Fruit fly (Drosophila melanogaster) whole organism, embryonic: ENCODE measurements around the gene Ostgamma.

Source experiments
- B-H2 ChIP-seq: fragments of 200-800 bp; sonication (Bioruptor generic); optimal IDR thresholded peaks from 2 replicates; lab custom pipeline; 2018; ENCODE audit warnings: missing biosample characterization, mild to moderate bottlenecking, missing genetic modification characterization
- BEAF-32 ChIP-seq: fragments of 200-800 bp; sonication (Bioruptor generic); optimal IDR thresholded peaks from 3 replicates; lab custom pipeline; 2017; ENCODE audit warnings: missing biosample characterization, missing genetic modification characterization, mild to moderate bottlenecking, moderate library complexity, missing genetic modification reagents
- CG1024 ChIP-seq: fragments of 200-800 bp; sonication (Bioruptor generic); IDR thresholded peaks from 2 replicates; pipeline ENCODE4 v1.3.6; 2022; ENCODE audit warnings: missing biosample characterization, missing genetic modification characterization
- CG10431 ChIP-seq: fragments of 200-800 bp; sonication (Bioruptor generic); optimal IDR thresholded peaks from 3 replicates; lab custom pipeline; 2018; ENCODE audit warnings: missing biosample characterization, mild to moderate bottlenecking, missing genetic modification characterization
- CG11247 ChIP-seq: fragments of 200-800 bp; sonication (Bioruptor generic); IDR thresholded peaks from 2 replicates; pipeline ENCODE4 v1.3.6; 2022; ENCODE audit warnings: missing biosample characterization, missing genetic modification characterization
- CG13894 ChIP-seq: fragments of 200-800 bp; sonication (Bioruptor generic); optimal IDR thresholded peaks from 3 replicates; lab custom pipeline; 2018; ENCODE audit warnings: missing biosample characterization, mild to moderate bottlenecking, missing genetic modification characterization, moderate library complexity
- CG16863 ChIP-seq: fragments of 200-800 bp; sonication (Bioruptor generic); optimal IDR thresholded peaks from 3 replicates; lab custom pipeline; 2016; ENCODE audit warnings: missing biosample characterization, missing genetic modification characterization
- CG18619 ChIP-seq: fragments of 200-800 bp; sonication (Bioruptor generic); optimal IDR thresholded peaks from 3 replicates; lab custom pipeline; 2017; ENCODE audit warnings: missing biosample characterization, mild to moderate bottlenecking, missing genetic modification characterization
- CG2712 ChIP-seq: fragments of 200-800 bp; optimal IDR thresholded peaks from 3 replicates; lab custom pipeline; 2019; ENCODE audit warnings: missing biosample characterization, mild to moderate bottlenecking, missing genetic modification characterization, moderate library complexity
- CG34376 ChIP-seq: fragments of 200-800 bp; sonication (Bioruptor generic); optimal IDR thresholded peaks from 2 replicates; lab custom pipeline; 2018; ENCODE audit warnings: missing biosample characterization, mild to moderate bottlenecking, missing genetic modification characterization
- CG4424 ChIP-seq: fragments of 200-800 bp; sonication (Bioruptor generic); optimal IDR thresholded peaks from 3 replicates; lab custom pipeline; 2016; ENCODE audit warnings: missing biosample characterization, missing genetic modification characterization
- CG4617 ChIP-seq: fragments of 200-800 bp; sonication (Bioruptor generic); optimal IDR thresholded peaks from 3 replicates; lab custom pipeline; 2016; ENCODE audit warnings: missing biosample characterization, missing genetic modification characterization, borderline replicate concordance
- CG4730 ChIP-seq: fragments of 200-800 bp; sonication (Bioruptor generic); IDR thresholded peaks from 2 replicates; pipeline ENCODE4 v1.3.6; 2022; ENCODE audit warnings: missing biosample characterization, missing genetic modification characterization
- CG5245 ChIP-seq: fragments of 200-800 bp; sonication (Bioruptor generic); optimal IDR thresholded peaks from 3 replicates; lab custom pipeline; 2016; ENCODE audit warnings: missing biosample characterization, missing genetic modification characterization
- CG6654 ChIP-seq: fragments of 200-800 bp; sonication (Bioruptor generic); optimal IDR thresholded peaks from 2 replicates; lab custom pipeline; 2017; ENCODE audit warnings: missing biosample characterization, mild to moderate bottlenecking, missing genetic modification characterization
- CG8281 ChIP-seq: fragments of 200-800 bp; sonication (Bioruptor generic); optimal IDR thresholded peaks from 2 replicates; lab custom pipeline; 2018; ENCODE audit warnings: missing biosample characterization, mild to moderate bottlenecking, missing genetic modification characterization, moderate library complexity
- CG8765 ChIP-seq: fragments of 200-800 bp; sonication (Bioruptor generic); IDR thresholded peaks from 2 replicates; pipeline ENCODE4 v1.3.6; 2022; ENCODE audit warnings: missing biosample characterization, missing genetic modification characterization
- Dbx ChIP-seq: fragments of 200-800 bp; sonication (Bioruptor generic); IDR thresholded peaks from 3 replicates; pipeline ENCODE4 v1.3.6; 2022; ENCODE audit warnings: missing biosample characterization, missing genetic modification characterization
- H2.0 ChIP-seq: fragments of 200-800 bp; sonication (Bioruptor generic); IDR thresholded peaks from 2 replicates; pipeline ENCODE4 v1.3.6; 2022; ENCODE audit warnings: missing biosample characterization, missing genetic modification characterization
- Hey ChIP-seq: fragments of 200-800 bp; sonication (Bioruptor generic); optimal IDR thresholded peaks from 3 replicates; lab custom pipeline; 2018; ENCODE audit warnings: missing biosample characterization, mild to moderate bottlenecking, missing genetic modification characterization
- Hr51 ChIP-seq, 2 experiments: fragments of 200-800 bp; sonication (Bioruptor generic); optimal IDR thresholded peaks; 2 replicates in 1 of 2; 3 replicates in 1 of 2; lab custom pipeline; 2016 to 2018; ENCODE audit warnings: missing biosample characterization in 2 of 2, missing genetic modification characterization in 2 of 2, mild to moderate bottlenecking in 1 of 2, moderate library complexity in 1 of 2
- NFAT ChIP-seq: fragments of 200-800 bp; sonication (Bioruptor generic); IDR thresholded peaks from 2 replicates; pipeline ENCODE4 v1.3.6; 2022; ENCODE audit warnings: missing biosample characterization, missing genetic modification characterization
- Pdp1 ChIP-seq, 2 experiments: fragments of 200-800 bp; sonication (Bioruptor generic); optimal IDR thresholded peaks; 3 replicates each; lab custom pipeline; 2016; ENCODE audit warnings: missing biosample characterization in 2 of 2, missing genetic modification characterization in 2 of 2, mild to moderate bottlenecking in 1 of 2, moderate library complexity in 1 of 2
- cas ChIP-seq: fragments of 200-800 bp; sonication (Bioruptor generic); IDR thresholded peaks from 2 replicates; pipeline ENCODE4 v1.3.6; 2022; ENCODE audit warnings: missing biosample characterization, missing genetic modification characterization
- chm ChIP-seq: fragments of 200-800 bp; sonication (Bioruptor generic); IDR thresholded peaks from 2 replicates; pipeline ENCODE4 v1.3.6; 2022; ENCODE audit warnings: missing biosample characterization, missing genetic modification characterization
- crc ChIP-seq: fragments of 200-800 bp; sonication (Bioruptor generic); optimal IDR thresholded peaks from 2 replicates; lab custom pipeline; 2016; ENCODE audit warnings: missing biosample characterization, missing genetic modification characterization
- dpn ChIP-seq, 2 experiments: fragments of 200-800 bp; sonication (Bioruptor generic); optimal IDR thresholded peaks; 3 replicates each; lab custom pipeline; 2016; ENCODE audit warnings: missing biosample characterization in 2 of 2, missing genetic modification characterization in 2 of 2
- fru ChIP-seq: fragments of >200 bp; optimal IDR thresholded peaks from 2 replicates; lab custom pipeline; 2017
- gcm ChIP-seq: fragments of 200-800 bp; sonication (Bioruptor generic); optimal IDR thresholded peaks from 2 replicates; lab custom pipeline; 2019; ENCODE audit warnings: missing biosample characterization, mild to moderate bottlenecking, missing genetic modification characterization, moderate library complexity
- gro ChIP-seq: fragments of 200-800 bp; sonication (Bioruptor generic); optimal IDR thresholded peaks from 2 replicates; lab custom pipeline; 2016; ENCODE audit warnings: missing biosample characterization, missing genetic modification characterization
- gt ChIP-seq: fragments of 200-800 bp; sonication (Bioruptor generic); IDR thresholded peaks from 2 replicates; pipeline ENCODE4 v1.3.6; 2022; ENCODE audit warnings: missing biosample characterization, missing genetic modification characterization
- inv ChIP-seq: fragments of 200-800 bp; sonication (Bioruptor generic); IDR thresholded peaks from 2 replicates; pipeline ENCODE4 v1.3.6; 2022; ENCODE audit warnings: missing biosample characterization, missing genetic modification characterization; ENCODE audit not compliant: partially characterized antibody
- kah ChIP-seq: fragments of 200-800 bp; sonication (Bioruptor generic); optimal IDR thresholded peaks from 2 replicates; lab custom pipeline; 2018; ENCODE audit warnings: missing biosample characterization, mild to moderate bottlenecking, missing genetic modification characterization
- lab ChIP-seq: fragments of 200-800 bp; sonication (Bioruptor generic); optimal IDR thresholded peaks from 3 replicates; lab custom pipeline; 2017; ENCODE audit warnings: missing biosample characterization, missing genetic modification characterization, mild to moderate bottlenecking, moderate library complexity, missing genetic modification reagents
- lov ChIP-seq, 2 experiments: fragments of 200-800 bp in 1 of 2; fragments of >200 bp in 1 of 2; sonication (Bioruptor generic) in 1 of 2; IDR thresholded peaks in 1 of 2; optimal IDR thresholded peaks in 1 of 2; 2 replicates in 1 of 2; 3 replicates in 1 of 2; pipeline versions ENCODE4 v1.3.6 to Lab custom; 2017 to 2022; ENCODE audit warnings: missing biosample characterization in 1 of 2, missing genetic modification characterization in 1 of 2
- nerfin-2 ChIP-seq: fragments of 200-800 bp; sonication (Bioruptor generic); IDR thresholded peaks from 2 replicates; pipeline ENCODE4 v1.3.6; 2022; ENCODE audit warnings: missing biosample characterization, missing genetic modification characterization; ENCODE audit not compliant: partially characterized antibody
- oc ChIP-seq: fragments of 200-800 bp; sonication (Bioruptor generic); optimal IDR thresholded peaks from 2 replicates; lab custom pipeline; 2018; ENCODE audit warnings: missing biosample characterization, mild to moderate bottlenecking, missing genetic modification characterization, moderate library complexity
- pb ChIP-seq: fragments of 200-800 bp; sonication (Bioruptor generic); optimal IDR thresholded peaks from 3 replicates; lab custom pipeline; 2016; ENCODE audit warnings: missing biosample characterization, missing genetic modification characterization
- pfk ChIP-seq: fragments of 200-800 bp; sonication (Bioruptor generic); optimal IDR thresholded peaks from 2 replicates; lab custom pipeline; 2018; ENCODE audit warnings: missing biosample characterization, mild to moderate bottlenecking, missing genetic modification characterization, moderate library complexity
- pum ChIP-seq: fragments of 200-800 bp; sonication (Bioruptor generic); optimal IDR thresholded peaks from 2 replicates; lab custom pipeline; 2016; ENCODE audit warnings: missing biosample characterization, missing genetic modification characterization
- ro ChIP-seq: fragments of 200-800 bp; sonication (Bioruptor generic); IDR thresholded peaks from 2 replicates; pipeline ENCODE4 v1.3.6; 2022; ENCODE audit warnings: missing biosample characterization, missing genetic modification characterization
- row ChIP-seq: fragments of 200-800 bp; sonication (Bioruptor generic); IDR thresholded peaks from 3 replicates; pipeline ENCODE4 v1.3.6; 2022; ENCODE audit warnings: missing biosample characterization, missing genetic modification characterization
- sc ChIP-seq, 3 experiments: fragments of >200 bp in 2 of 3; fragments of 200-800 bp in 1 of 3; sonication (Bioruptor generic) in 1 of 3; optimal IDR thresholded peaks; 2 replicates in 2 of 3; 3 replicates in 1 of 3; lab custom pipeline; 2017; ENCODE audit warnings: mild to moderate bottlenecking in 1 of 3, missing biosample characterization in 1 of 3, missing genetic modification characterization in 1 of 3, missing genetic modification reagents in 1 of 3
- sd ChIP-seq: fragments of 200-800 bp; sonication (Bioruptor generic); optimal IDR thresholded peaks from 3 replicates; lab custom pipeline; 2018; ENCODE audit warnings: missing biosample characterization, mild to moderate bottlenecking, missing genetic modification characterization, moderate library complexity
- sima ChIP-seq: fragments of 200-800 bp; sonication (Bioruptor generic); optimal IDR thresholded peaks from 2 replicates; lab custom pipeline; 2016; ENCODE audit warnings: missing biosample characterization, missing genetic modification characterization
- tap ChIP-seq: fragments of 200-800 bp; optimal IDR thresholded peaks from 3 replicates; lab custom pipeline; 2019; ENCODE audit warnings: missing biosample characterization, mild to moderate bottlenecking, missing genetic modification characterization, moderate library complexity
- tna ChIP-seq: fragments of 200-800 bp; sonication (Bioruptor generic); IDR thresholded peaks from 2 replicates; pipeline ENCODE4 v1.3.6; 2022; ENCODE audit warnings: missing biosample characterization, missing genetic modification characterization; ENCODE audit not compliant: partially characterized antibody
- tup ChIP-seq: fragments of 200-800 bp; sonication (Bioruptor generic); optimal IDR thresholded peaks from 2 replicates; lab custom pipeline; 2016; ENCODE audit warnings: missing biosample characterization, mild to moderate bottlenecking, missing genetic modification characterization, moderate library complexity

Gene Ostgamma

DNA sequence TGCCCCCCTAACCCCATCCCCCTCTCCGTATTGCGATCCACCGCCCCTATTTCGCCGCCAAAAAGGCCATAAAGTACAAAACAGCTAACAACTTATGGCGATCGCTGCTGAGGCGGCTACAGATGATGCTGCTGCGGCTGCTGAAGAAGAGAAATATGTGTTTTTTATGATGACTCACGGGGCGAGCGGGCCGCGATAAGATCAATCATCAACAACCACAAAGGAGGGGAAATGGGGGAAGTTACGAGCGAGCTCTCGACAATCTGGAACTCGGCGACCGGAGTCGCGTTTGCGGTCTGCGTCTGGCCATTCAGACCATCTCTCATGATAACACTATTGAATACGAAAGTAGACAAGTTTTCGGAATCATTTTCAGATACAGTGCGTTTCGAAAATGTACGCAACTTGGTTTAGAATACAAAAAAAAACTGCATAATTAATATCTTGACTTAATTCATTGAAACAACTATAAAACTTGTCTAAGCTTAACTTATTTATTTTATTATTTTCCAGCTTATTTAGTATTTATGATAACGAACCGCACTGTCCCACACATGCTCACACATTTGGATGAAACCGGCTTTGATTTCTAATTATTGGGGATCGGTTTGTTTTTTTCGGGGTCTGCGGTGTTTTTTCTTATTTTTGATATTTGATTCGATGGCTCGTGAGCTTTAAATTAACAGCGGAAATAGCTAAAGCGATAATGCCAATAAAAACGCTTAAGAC lies 15.7 kb downstream of the Ostgamma start (continued):
- TF ChIP-seq oc (tag; lab: Kevin White, UChicago) (peak; percentile 99), gro (peak; percentile 92), gcm (peak; percentile 95), Pdp1 (GFP tag; optimal IDR thresholded peaks at IDR 0.05; lab: Kevin White, UChicago) (peak; percentile 92 to 95), CG34376 (GFP tag; lab: Kevin White, UChicago) (peak; percentile 96), chm (peak; percentile 98), cas (GFP tag; lab: Robert Waterston, UW) (peak; percentile 92), BEAF-32 (peak; percentile 4), sd (tag; lab: Kevin White, UChicago) (peak; percentile 88), row (GFP tag; lab: Robert Waterston, UW) (peak; percentile 98), fru (lab: Kevin White, UChicago) (no peak), crc (GFP tag; lab: Kevin White, UChicago) (peak; percentile 92), lov (optimal IDR thresholded peaks at IDR 0.05; lab: Kevin White, UChicago) (no peak), lov (GFP tag; IDR thresholded peaks at IDR 0.05; lab: Robert Waterston, UW) (peak; percentile 92), CG8765 (GFP tag; lab: Robert Waterston, UW) (peak; percentile 90), CG10431 (GFP tag; lab: Kevin White, UChicago) (peak; percentile 91), CG11247 (GFP tag; lab: Robert Waterston, UW) (peak; percentile 97), CG4730 (GFP tag; lab: Robert Waterston, UW) (peak; percentile 96), pb (peak; percentile 82), sc (optimal IDR thresholded peaks at IDR 0.05; lab: Kevin White, UChicago) (no peak), sc (GFP tag; optimal IDR thresholded peaks at IDR 0.05; lab: Kevin White, UChicago) (peak; percentile 84), CG18619 (GFP tag; lab: Kevin White, UChicago) (peak; percentile 94), pum (GFP tag; lab: Kevin White, UChicago) (peak; percentile 92), kah (GFP tag; lab: Kevin White, UChicago) (peak; percentile 91), CG6654 (GFP tag; lab: Kevin White, UChicago) (peak; percentile 77), CG4424 (GFP tag; lab: Kevin White, UChicago) (peak; percentile 96), dpn (GFP tag; optimal IDR thresholded peaks at IDR 0.05; lab: Kevin White, UChicago) (peak; percentile 92 to 96), CG8281 (tag; lab: Kevin White, UChicago) (peak; percentile 85), inv (no peak), gt (GFP tag; lab: Robert Waterston, UW) (peak; percentile 83), CG4617 (GFP tag; lab: Kevin White, UChicago) (peak; percentile 80), sima (peak; percentile 79), CG13894 (peak; percentile 94), H2.0 (GFP tag; lab: Robert Waterston, UW) (peak; percentile 96), lab (GFP tag; lab: Kevin White, UChicago) (peak; percentile 97), Hey (peak; percentile 80), tup (peak; percentile 88), nerfin-2 (GFP tag; lab: Robert Waterston, UW) (no peak), tap (tag; lab: Kevin White, UChicago) (peak; percentile 97), Hr51 (GFP tag; optimal IDR thresholded peaks at IDR 0.05; lab: Kevin White, UChicago) (peak; percentile 89 to 95), ro (GFP tag; lab: Robert Waterston, UW) (peak; percentile 86), B-H2 (peak; percentile 95), tna (GFP tag; lab: Robert Waterston, UW) (no peak), CG16863 (GFP tag; lab: Kevin White, UChicago) (peak; percentile 94), CG1024 (GFP tag; lab: Robert Waterston, UW) (peak; percentile 89), NFAT (GFP tag; lab: Robert Waterston, UW) (peak; percentile 94), pfk (GFP tag; lab: Kevin White, UChicago) (peak; percentile 43), Dbx (peak; percentile 96), CG5245 (peak; percentile 95), CG2712 (tag; lab: Kevin White, UChicago) (peak; percentile 98)
